Worm (Caenorhabditis elegans) whole organism, late embryonic: ENCODE data around the gene nstp-4.

Experiments
- C08G9.2 ChIP-seq: sonication (generic microtip); optimal IDR thresholded peaks from 2 replicates; lab custom pipeline; 2016; ENCODE audit warnings: mild to moderate bottlenecking, missing genetic modification characterization, moderate library complexity, missing compliant biosample characterization
- C38D4.7 ChIP-seq: fragments of 200-800 bp; sonication (Bioruptor generic); optimal IDR thresholded peaks from 2 replicates; lab custom pipeline; 2018; ENCODE audit warnings: mild to moderate bottlenecking, missing genetic modification characterization, moderate library complexity, missing compliant biosample characterization
- F13H6.1 ChIP-seq: sonication (generic microtip); optimal IDR thresholded peaks from 2 replicates; lab custom pipeline; 2016; ENCODE audit warnings: missing genetic modification characterization, missing compliant biosample characterization
- K02D7.2 ChIP-seq: sonication (generic microtip); optimal IDR thresholded peaks from 2 replicates; lab custom pipeline; 2017; ENCODE audit warnings: mild to moderate bottlenecking, missing genetic modification characterization, missing compliant biosample characterization
- K09A11.1 ChIP-seq: sonication (generic microtip); optimal IDR thresholded peaks from 2 replicates; lab custom pipeline; 2017; ENCODE audit warnings: antibody characterized with exemption, mild to moderate bottlenecking, missing genetic modification characterization, missing compliant biosample characterization; ENCODE audit not compliant: insufficient read depth
- T23F11.4 ChIP-seq: fragments of 200-800 bp; sonication (Bioruptor generic); optimal IDR thresholded peaks from 2 replicates; lab custom pipeline; 2018; ENCODE audit warnings: mild to moderate bottlenecking, missing genetic modification characterization, missing compliant biosample characterization
- Y22D7AL.16 ChIP-seq: sonication (generic microtip); optimal IDR thresholded peaks from 2 replicates; lab custom pipeline; 2016; ENCODE audit warnings: missing genetic modification characterization, missing compliant biosample characterization
- ahr-1 ChIP-seq: sonication (generic microtip); optimal IDR thresholded peaks from 2 replicates; lab custom pipeline; 2016; ENCODE audit warnings: missing genetic modification characterization, missing compliant biosample characterization
- ama-1 ChIP-seq: fragments of 150-350 bp; optimal IDR thresholded peaks from 2 replicates; lab custom pipeline; 2014
- ceh-14 ChIP-seq: sonication (generic microtip); optimal IDR thresholded peaks from 2 replicates; lab custom pipeline; 2016; ENCODE audit warnings: missing genotype, missing genetic modification characterization, missing compliant biosample characterization
- ceh-18 ChIP-seq: sonication (generic microtip); optimal IDR thresholded peaks from 2 replicates; lab custom pipeline; 2016; ENCODE audit warnings: missing genetic modification characterization, missing compliant biosample characterization
- ceh-19 ChIP-seq: fragments of 200-800 bp; sonication (Bioruptor generic); optimal IDR thresholded peaks from 2 replicates; lab custom pipeline; 2018; ENCODE audit warnings: mild to moderate bottlenecking, missing genetic modification characterization, missing compliant biosample characterization
- ceh-2 ChIP-seq: sonication (generic microtip); optimal IDR thresholded peaks from 2 replicates; lab custom pipeline; 2016; ENCODE audit warnings: missing genotype, missing genetic modification characterization, missing compliant biosample characterization
- ceh-22 ChIP-seq: sonication (generic microtip); optimal IDR thresholded peaks from 2 replicates; lab custom pipeline; 2017; ENCODE audit warnings: missing biosample characterization, missing genetic modification characterization
- ceh-30 ChIP-seq: fragments of 150-350 bp; optimal IDR thresholded peaks from 2 replicates; lab custom pipeline; 2014; ENCODE audit warnings: missing biosample characterization, missing genetic modification characterization
- ceh-31 ChIP-seq: sonication (generic microtip); optimal IDR thresholded peaks from 2 replicates; lab custom pipeline; 2016; ENCODE audit warnings: missing genetic modification characterization, missing compliant biosample characterization
- ceh-34 ChIP-seq: sonication (generic microtip); optimal IDR thresholded peaks from 2 replicates; lab custom pipeline; 2016; ENCODE audit warnings: mild to moderate bottlenecking, missing genetic modification characterization, missing compliant biosample characterization
- ceh-48 ChIP-seq: sonication (generic microtip); optimal IDR thresholded peaks from 2 replicates; lab custom pipeline; 2016; ENCODE audit warnings: missing genetic modification characterization, inconsistent platforms, missing compliant biosample characterization
- ceh-6 ChIP-seq: fragments of 200-800 bp; sonication (Bioruptor generic); optimal IDR thresholded peaks from 2 replicates; lab custom pipeline; 2018; ENCODE audit warnings: mild to moderate bottlenecking, missing genetic modification characterization, missing compliant biosample characterization
- ceh-9 ChIP-seq: sonication (generic microtip); optimal IDR thresholded peaks from 2 replicates; lab custom pipeline; 2016; ENCODE audit warnings: mild to moderate bottlenecking, missing genetic modification characterization, inconsistent platforms, missing compliant biosample characterization
- che-1 ChIP-seq: sonication (generic microtip); optimal IDR thresholded peaks from 2 replicates; lab custom pipeline; 2016; ENCODE audit warnings: mild to moderate bottlenecking, missing genetic modification characterization, missing compliant biosample characterization
- dmd-4 ChIP-seq: sonication (generic microtip); optimal IDR thresholded peaks from 2 replicates; lab custom pipeline; 2016; ENCODE audit warnings: borderline replicate concordance, missing genetic modification characterization, missing compliant biosample characterization
- dve-1 ChIP-seq: sonication (generic microtip); optimal IDR thresholded peaks from 2 replicates; lab custom pipeline; 2017; ENCODE audit warnings: antibody characterized with exemption, mild to moderate bottlenecking, missing genetic modification characterization, missing compliant biosample characterization
- elt-2 ChIP-seq: sonication (generic microtip); optimal IDR thresholded peaks from 2 replicates; lab custom pipeline; 2016; ENCODE audit warnings: missing genetic modification reagents, missing genetic modification characterization, missing compliant biosample characterization
- ets-4 ChIP-seq: sonication (generic microtip); optimal IDR thresholded peaks from 2 replicates; lab custom pipeline; 2016; ENCODE audit warnings: missing genetic modification characterization, missing compliant biosample characterization
- eyg-1 ChIP-seq: sonication (generic microtip); optimal IDR thresholded peaks from 2 replicates; lab custom pipeline; 2016; ENCODE audit warnings: missing genotype, missing genetic modification characterization, missing compliant biosample characterization
- fkh-6 ChIP-seq: sonication (generic microtip); optimal IDR thresholded peaks from 2 replicates; lab custom pipeline; 2016; ENCODE audit warnings: missing genetic modification characterization, missing compliant biosample characterization
- gmeb-2 ChIP-seq: sonication (generic microtip); optimal IDR thresholded peaks from 2 replicates; lab custom pipeline; 2016; ENCODE audit warnings: missing genetic modification characterization, inconsistent platforms, missing compliant biosample characterization
- hlh-30 ChIP-seq: sonication (generic microtip); optimal IDR thresholded peaks from 2 replicates; lab custom pipeline; 2017; ENCODE audit warnings: antibody characterized with exemption, missing genetic modification characterization, missing compliant biosample characterization; ENCODE audit not compliant: insufficient read depth
- hlh-6 ChIP-seq: sonication (generic microtip); optimal IDR thresholded peaks from 2 replicates; lab custom pipeline; 2016; ENCODE audit warnings: missing genotype, missing genetic modification characterization, missing compliant biosample characterization
- lim-6 ChIP-seq: sonication (generic microtip); optimal IDR thresholded peaks from 2 replicates; lab custom pipeline; 2016; ENCODE audit warnings: missing genetic modification characterization, missing compliant biosample characterization
- madf-2 ChIP-seq: sonication (generic microtip); optimal IDR thresholded peaks from 2 replicates; lab custom pipeline; 2017; ENCODE audit warnings: missing genetic modification characterization, missing compliant biosample characterization
- mec-3 ChIP-seq: sonication (generic microtip); optimal IDR thresholded peaks from 2 replicates; lab custom pipeline; 2016; ENCODE audit warnings: borderline replicate concordance, missing genetic modification characterization, missing compliant biosample characterization
- nfya-1 ChIP-seq: sonication (generic microtip); optimal IDR thresholded peaks from 2 replicates; lab custom pipeline; 2017; ENCODE audit warnings: missing genetic modification characterization, mild to moderate bottlenecking, missing compliant biosample characterization, antibody characterized with exemption, moderate library complexity
- nhr-11 ChIP-seq: fragments of 150-350 bp; optimal IDR thresholded peaks from 2 replicates; lab custom pipeline; 2014; ENCODE audit warnings: missing biosample characterization, missing genetic modification characterization
- nhr-232 ChIP-seq: sonication (generic microtip); optimal IDR thresholded peaks from 2 replicates; lab custom pipeline; 2016; ENCODE audit warnings: missing genetic modification characterization, missing compliant biosample characterization
- odd-2 ChIP-seq: sonication (generic microtip); optimal IDR thresholded peaks from 2 replicates; lab custom pipeline; 2017; ENCODE audit warnings: antibody characterized with exemption, mild to moderate bottlenecking, missing genetic modification characterization, missing compliant biosample characterization
- pag-3 ChIP-seq: sonication (generic microtip); optimal IDR thresholded peaks from 2 replicates; lab custom pipeline; 2016; ENCODE audit warnings: missing compliant biosample characterization, missing genetic modification characterization, borderline replicate concordance
- pat-9 ChIP-seq: fragments of 200-800 bp; sonication (Bioruptor generic); optimal IDR thresholded peaks from 2 replicates; lab custom pipeline; 2018; ENCODE audit warnings: mild to moderate bottlenecking, missing genetic modification characterization, moderate library complexity, missing compliant biosample characterization
- pha-2 ChIP-seq: sonication (generic microtip); optimal IDR thresholded peaks from 2 replicates; lab custom pipeline; 2017; ENCODE audit warnings: mild to moderate bottlenecking, missing genetic modification characterization, missing compliant biosample characterization
- pha-4 ChIP-seq: fragments of 150-350 bp; optimal IDR thresholded peaks from 2 replicates; lab custom pipeline; 2018; ENCODE audit warnings: missing biosample characterization, missing genetic modification reagents, missing genetic modification characterization
- pqm-1 ChIP-seq: sonication (generic microtip); optimal IDR thresholded peaks from 2 replicates; lab custom pipeline; 2016; ENCODE audit warnings: missing genetic modification characterization, missing compliant biosample characterization
- ref-2 ChIP-seq: sonication (generic microtip); optimal IDR thresholded peaks from 2 replicates; lab custom pipeline; 2016; ENCODE audit warnings: missing genetic modification characterization, missing compliant biosample characterization
- rnt-1 ChIP-seq: sonication (generic microtip); optimal IDR thresholded peaks from 2 replicates; lab custom pipeline; 2016; ENCODE audit warnings: missing genetic modification characterization, missing compliant biosample characterization
- sdc-2 ChIP-seq: sonication (generic microtip); optimal IDR thresholded peaks from 2 replicates; lab custom pipeline; 2016; ENCODE audit warnings: missing genotype, missing genetic modification characterization, missing compliant biosample characterization
- sox-2 ChIP-seq: fragments of 200-800 bp; sonication (Bioruptor generic); IDR thresholded peaks from 2 replicates; pipeline ENCODE4 v1.3.6; 2022; ENCODE audit warnings: missing genetic modification reagents, missing genetic modification characterization, missing compliant biosample characterization
- sox-4 ChIP-seq: sonication (generic microtip); optimal IDR thresholded peaks from 2 replicates; lab custom pipeline; 2017; ENCODE audit warnings: mild to moderate bottlenecking, missing genetic modification characterization, inconsistent platforms, missing compliant biosample characterization
- tbx-2 ChIP-seq: sonication (generic microtip); optimal IDR thresholded peaks from 2 replicates; lab custom pipeline; 2016; ENCODE audit warnings: missing genetic modification characterization, missing compliant biosample characterization
- tbx-7 ChIP-seq: sonication (generic microtip); optimal IDR thresholded peaks from 2 replicates; lab custom pipeline; 2016; ENCODE audit warnings: missing genotype, missing genetic modification characterization, missing compliant biosample characterization
- ttx-3 ChIP-seq: sonication (generic microtip); optimal IDR thresholded peaks from 2 replicates; lab custom pipeline; 2016; ENCODE audit warnings: missing genetic modification reagents, missing genetic modification characterization, missing compliant biosample characterization
- unc-3 ChIP-seq, 2 experiments: fragments of 200-800 bp in 1 of 2; sonication (Bioruptor generic) in 1 of 2; sonication (generic microtip) in 1 of 2; conservative IDR thresholded peaks in 1 of 2; optimal IDR thresholded peaks in 1 of 2; 2 replicates each; pipeline versions ENCODE4 v1.3.6 to Lab custom; 2016 to 2022; ENCODE audit warnings: missing compliant biosample characterization in 2 of 2, missing genetic modification characterization in 2 of 2, missing genetic modification reagents in 1 of 2
- unc-55 ChIP-seq: sonication (generic microtip); optimal IDR thresholded peaks from 2 replicates; lab custom pipeline; 2017; ENCODE audit warnings: missing biosample characterization, missing genetic modification reagents, missing genetic modification characterization
- ztf-16 ChIP-seq: sonication (generic microtip); optimal IDR thresholded peaks from 2 replicates; lab custom pipeline; 2017; ENCODE audit warnings: missing genetic modification characterization, missing compliant biosample characterization

The nstp-4 gene

ce11 chrII:410832-411231 lies 22.2 kb downstream of the nstp-4 start, which contains the start of the genes dnsn-1 and C24H12.4:
Gene dnsn-1, minus strand, starts transcription at chrII:410932.
Gene C24H12.4, plus strand, starts transcription at chrII:411222.
- TF ChIP-seq ceh-22 (no peak), hlh-30 (tag; lab: Kevin White, UChicago) (peak; percentile 16), unc-3 (GFP tag; conservative IDR thresholded peaks at IDR 0.05; lab: Robert Waterston, UW) (no peak), unc-3 (tag; optimal IDR thresholded peaks at IDR 0.05; lab: Kevin White, UChicago) (no peak), sox-4 (tag; lab: Kevin White, UChicago) (no peak), lim-6 (tag; lab: Kevin White, UChicago) (no peak), pqm-1 (no peak), C38D4.7 (GFP tag; lab: Kevin White, UChicago) (no peak), ceh-6 (no peak), ahr-1 (tag; lab: Kevin White, UChicago) (no peak), C08G9.2 (tag; lab: Kevin White, UChicago) (no peak), eyg-1 (tag; lab: Kevin White, UChicago) (no peak), dve-1 (tag; lab: Kevin White, UChicago) (no peak), ceh-34 (tag; lab: Kevin White, UChicago) (no peak), ztf-16 (peak; percentile 1), pha-4 (tag; lab: Kevin White, UChicago) (no peak), nfya-1 (tag; lab: Kevin White, UChicago) (peak; percentile 78), ceh-9 (no peak), ref-2 (tag; lab: Kevin White, UChicago) (no peak), F13H6.1 (no peak), nhr-232 (no peak), tbx-7 (tag; lab: Kevin White, UChicago) (no peak), sdc-2 (tag; lab: Kevin White, UChicago) (no peak), ceh-14 (tag; lab: Kevin White, UChicago) (no peak), fkh-6 (tag; lab: Kevin White, UChicago) (no peak), unc-55 (GFP tag; lab: Kevin White, UChicago) (peak; percentile 71), mec-3 (tag; lab: Kevin White, UChicago) (no peak), ceh-2 (tag; lab: Kevin White, UChicago) (no peak), tbx-2 (tag; lab: Kevin White, UChicago) (peak; percentile 55), che-1 (no peak), pha-2 (tag; lab: Kevin White, UChicago) (no peak), rnt-1 (no peak), ceh-30 (tag; lab: Kevin White, UChicago) (peak; percentile 91), pag-3 (tag; lab: Kevin White, UChicago) (no peak), nhr-11 (tag; lab: Kevin White, UChicago) (no peak), gmeb-2 (tag; lab: Kevin White, UChicago) (no peak), odd-2 (tag; lab: Kevin White, UChicago) (no peak), ceh-31 (peak; percentile 19), T23F11.4 (GFP tag; lab: Kevin White, UChicago) (no peak), elt-2 (tag; lab: Kevin White, UChicago) (peak; percentile 35), dmd-4 (no peak), ttx-3 (tag; lab: Kevin White, UChicago) (no peak), madf-2 (tag; lab: Kevin White, UChicago) (no peak), K09A11.1 (tag; lab: Kevin White, UChicago) (no peak), ets-4 (tag; lab: Kevin White, UChicago) (no peak), K02D7.2 (no peak), pat-9 (tag; lab: Kevin White, UChicago) (no peak), ceh-48 (tag; lab: Kevin White, UChicago) (no peak), sox-2 (GFP tag; lab: Robert Waterston, UW) (no peak), ceh-18 (peak; percentile 42), ceh-19 (GFP tag; lab: Kevin White, UChicago) (no peak), hlh-6 (tag; lab: Kevin White, UChicago) (no peak), Y22D7AL.16 (tag; lab: Kevin White, UChicago) (no peak), ama-1 (lab: Kevin White, UChicago) (no peak)
